Worm (Caenorhabditis elegans) whole organism, mixed stage, embryonic: ENCODE data around the gene K02E10.6.

Experiments used
- M03D4.4 ChIP-seq: sonication (generic microtip); optimal IDR thresholded peaks from 2 replicates; lab custom pipeline; 2017; ENCODE audit warnings: mild to moderate bottlenecking, missing genetic modification characterization, missing compliant biosample characterization
- bed-3 ChIP-seq: fragments of 200-800 bp; sonication (Bioruptor generic); optimal IDR thresholded peaks from 3 replicates; lab custom pipeline; 2018; ENCODE audit warnings: mild to moderate bottlenecking, missing genetic modification characterization, moderate library complexity, missing compliant biosample characterization
- blmp-1 ChIP-seq: fragments of 150-350 bp; optimal IDR thresholded peaks from 2 replicates; lab custom pipeline; 2014; ENCODE audit warnings: missing biosample characterization, missing genetic modification characterization
- ceh-39 ChIP-seq: fragments of 150-350 bp; optimal IDR thresholded peaks from 2 replicates; lab custom pipeline; 2014; ENCODE audit warnings: missing biosample characterization, missing genetic modification characterization
- ceh-43 ChIP-seq: fragments of 200-800 bp; sonication (Bioruptor generic); optimal IDR thresholded peaks from 2 replicates; lab custom pipeline; 2018; ENCODE audit warnings: mild to moderate bottlenecking, missing genetic modification characterization, moderate library complexity, missing compliant biosample characterization
- ceh-83 ChIP-seq: fragments of 200-800 bp; sonication (Bioruptor generic); optimal IDR thresholded peaks from 2 replicates; lab custom pipeline; 2018; ENCODE audit warnings: mild to moderate bottlenecking, missing genetic modification characterization, missing compliant biosample characterization
- ces-1 ChIP-seq: fragments of 150-350 bp; optimal IDR thresholded peaks from 2 replicates; lab custom pipeline; 2014; ENCODE audit warnings: missing biosample characterization, missing genetic modification reagents, missing genetic modification characterization
- cnd-1 ChIP-seq: fragments of 200-800 bp; sonication (Bioruptor generic); optimal IDR thresholded peaks from 2 replicates; lab custom pipeline; 2018; ENCODE audit warnings: mild to moderate bottlenecking, missing genetic modification characterization, missing compliant biosample characterization
- drap-1 ChIP-seq: fragments of 200-800 bp; sonication (Bioruptor generic); optimal IDR thresholded peaks from 3 replicates; lab custom pipeline; 2018; ENCODE audit warnings: mild to moderate bottlenecking, missing genetic modification characterization, missing compliant biosample characterization
- elt-1 ChIP-seq: sonication (generic microtip); optimal IDR thresholded peaks from 2 replicates; lab custom pipeline; 2017; ENCODE audit warnings: missing genetic modification characterization, mild to moderate bottlenecking, missing compliant biosample characterization, antibody characterized with exemption, moderate library complexity, borderline replicate concordance; ENCODE audit not compliant: insufficient read depth
- elt-3 ChIP-seq: fragments of 150-350 bp; optimal IDR thresholded peaks from 2 replicates; lab custom pipeline; 2014; ENCODE audit warnings: missing biosample characterization, missing genetic modification characterization
- flh-1 ChIP-seq: fragments of 200-800 bp; sonication (Bioruptor generic); optimal IDR thresholded peaks from 2 replicates; lab custom pipeline; 2018; ENCODE audit warnings: mild to moderate bottlenecking, missing genetic modification characterization, moderate library complexity, missing compliant biosample characterization
- ham-2 ChIP-seq: fragments of 200-800 bp; sonication (Bioruptor generic); optimal IDR thresholded peaks from 2 replicates; lab custom pipeline; 2018; ENCODE audit warnings: mild to moderate bottlenecking, missing genetic modification characterization, missing compliant biosample characterization
- hlh-1 ChIP-seq: fragments of 150-350 bp; optimal IDR thresholded peaks from 2 replicates; lab custom pipeline; 2014; ENCODE audit warnings: missing biosample characterization, missing genetic modification reagents, missing genetic modification characterization
- lin-13 ChIP-seq: fragments of 150-350 bp; optimal IDR thresholded peaks from 2 replicates; lab custom pipeline; 2014; ENCODE audit warnings: missing biosample characterization, missing genetic modification characterization
- lin-32 ChIP-seq: fragments of 200-800 bp; sonication (Bioruptor generic); optimal IDR thresholded peaks from 2 replicates; lab custom pipeline; 2018; ENCODE audit warnings: mild to moderate bottlenecking, missing genetic modification characterization, missing compliant biosample characterization
- lsy-2 ChIP-seq: fragments of 150-350 bp; optimal IDR thresholded peaks from 2 replicates; lab custom pipeline; 2014; ENCODE audit warnings: missing biosample characterization, missing genetic modification characterization
- mab-5 ChIP-seq: fragments of 150-350 bp; optimal IDR thresholded peaks from 2 replicates; lab custom pipeline; 2014; ENCODE audit warnings: missing biosample characterization, missing genetic modification characterization
- mep-1 ChIP-seq: fragments of 150-350 bp; optimal IDR thresholded peaks from 2 replicates; lab custom pipeline; 2017; ENCODE audit warnings: missing biosample characterization, missing genetic modification reagents, missing genetic modification characterization, inconsistent platforms
- mls-2 ChIP-seq: sonication (generic microtip); optimal IDR thresholded peaks from 2 replicates; lab custom pipeline; 2016; ENCODE audit warnings: mild to moderate bottlenecking, missing genetic modification characterization, moderate library complexity, missing compliant biosample characterization
- nhr-12 ChIP-seq: fragments of 150-350 bp; optimal IDR thresholded peaks from 2 replicates; lab custom pipeline; 2014; ENCODE audit warnings: missing biosample characterization, missing genetic modification characterization
- nhr-2 ChIP-seq: fragments of 150-350 bp; optimal IDR thresholded peaks from 2 replicates; lab custom pipeline; 2014; ENCODE audit warnings: missing biosample characterization, missing genetic modification characterization
- nhr-237 ChIP-seq: fragments of 150-350 bp; optimal IDR thresholded peaks from 2 replicates; lab custom pipeline; 2014; ENCODE audit warnings: missing biosample characterization, missing genetic modification characterization
- nhr-28 ChIP-seq: fragments of 150-350 bp; optimal IDR thresholded peaks from 2 replicates; lab custom pipeline; 2014; ENCODE audit warnings: missing biosample characterization, missing genetic modification characterization
- nhr-76 ChIP-seq: sonication (generic microtip); optimal IDR thresholded peaks from 2 replicates; lab custom pipeline; 2017; ENCODE audit warnings: missing biosample characterization, missing genetic modification characterization
- pha-4 ChIP-seq: fragments of 150-350 bp; optimal IDR thresholded peaks from 2 replicates; lab custom pipeline; 2018; ENCODE audit warnings: missing biosample characterization, missing genetic modification reagents, missing genetic modification characterization
- sem-2 ChIP-seq: fragments of 200-800 bp; sonication (Bioruptor generic); optimal IDR thresholded peaks from 2 replicates; lab custom pipeline; 2018; ENCODE audit warnings: mild to moderate bottlenecking, missing genetic modification characterization, missing compliant biosample characterization
- snpc-4 ChIP-seq: fragments of 150-350 bp; optimal IDR thresholded peaks from 2 replicates; lab custom pipeline; 2014; ENCODE audit warnings: missing biosample characterization, missing genetic modification characterization
- sptf-1 ChIP-seq: sonication (generic microtip); optimal IDR thresholded peaks from 2 replicates; lab custom pipeline; 2017; ENCODE audit warnings: mild to moderate bottlenecking, missing genetic modification characterization, moderate library complexity, missing compliant biosample characterization
- tbx-8 ChIP-seq: fragments of 200-800 bp; sonication (Bioruptor generic); optimal IDR thresholded peaks from 2 replicates; lab custom pipeline; 2018; ENCODE audit warnings: mild to moderate bottlenecking, missing genetic modification characterization, moderate library complexity, missing compliant biosample characterization
- unc-120 ChIP-seq: sonication (generic microtip); optimal IDR thresholded peaks from 2 replicates; lab custom pipeline; 2017; ENCODE audit warnings: missing genetic modification characterization, missing compliant biosample characterization; ENCODE audit not compliant: poor library complexity, severe bottlenecking
- unc-39 ChIP-seq: fragments of 150-350 bp; optimal IDR thresholded peaks from 2 replicates; lab custom pipeline; 2014; ENCODE audit warnings: missing biosample characterization, missing genetic modification characterization
- unc-62 ChIP-seq: fragments of 150-350 bp; optimal IDR thresholded peaks from 2 replicates; lab custom pipeline; 2014; ENCODE audit warnings: missing biosample characterization, missing genetic modification reagents, missing genetic modification characterization
- zip-8 ChIP-seq: fragments of 150-350 bp; optimal IDR thresholded peaks from 2 replicates; lab custom pipeline; 2014; ENCODE audit warnings: missing biosample characterization, missing genetic modification characterization
- ztf-11 ChIP-seq: fragments of 150-350 bp; optimal IDR thresholded peaks from 2 replicates; lab custom pipeline; 2014; ENCODE audit warnings: missing biosample characterization, missing genetic modification characterization

Gene K02E10.6

ce11 chrX:2495865-2496314, 13.3 kb upstream of the K02E10.6 start, which contains the start of gene rabr-1:
TSS of gene rabr-1 (plus strand) at chrX:2496180.
- TF ChIP-seq flh-1 = no peak
- no peak for TF ChIP-seq mab-5 (tag; lab: Kevin White, UChicago)
- TF ChIP-seq ham-2 (GFP tag; lab: Kevin White, UChicago) = peak; percentile 68
- no peak for TF ChIP-seq ceh-39 (tag; lab: Kevin White, UChicago)
- peak; percentile 30 for TF ChIP-seq M03D4.4 (tag; lab: Kevin White, UChicago)
- TF ChIP-seq sem-2 = no peak
- TF ChIP-seq cnd-1 = no peak
- no peak for TF ChIP-seq hlh-1 (tag; lab: Kevin White, UChicago)
- TF ChIP-seq nhr-12 (tag; lab: Kevin White, UChicago) = no peak
- TF ChIP-seq ztf-11 (tag; lab: Kevin White, UChicago) = no peak
- TF ChIP-seq nhr-2 (tag; lab: Kevin White, UChicago) = peak; percentile 46
- no peak for TF ChIP-seq ceh-83 (GFP tag; lab: Kevin White, UChicago)
- TF ChIP-seq nhr-28 (tag; lab: Kevin White, UChicago) = no peak
- peak; percentile 39 for TF ChIP-seq unc-120 (tag; lab: Kevin White, UChicago)
- TF ChIP-seq unc-62 (GFP tag; lab: Kevin White, UChicago) = peak; percentile 56
- no peak for TF ChIP-seq sptf-1
- TF ChIP-seq drap-1 (GFP tag; lab: Kevin White, UChicago) = no peak
- TF ChIP-seq ces-1 (GFP tag; lab: Kevin White, UChicago) = no peak
- no peak for TF ChIP-seq tbx-8 (GFP tag; lab: Kevin White, UChicago)
- TF ChIP-seq lin-32 (GFP tag; lab: Kevin White, UChicago) = no peak
- peak; percentile 55 for TF ChIP-seq mls-2
- peak; percentile 24 for TF ChIP-seq lin-13 (tag; lab: Kevin White, UChicago)
- TF ChIP-seq pha-4 (tag; lab: Kevin White, UChicago) = peak; percentile 42
- no peak for TF ChIP-seq zip-8
- no peak for TF ChIP-seq snpc-4
- no peak for TF ChIP-seq ceh-43
- TF ChIP-seq nhr-76 = no peak
- TF ChIP-seq elt-1 = no peak
- TF ChIP-seq mep-1 = no peak
- no peak for TF ChIP-seq lsy-2
- no peak for TF ChIP-seq elt-3
- no peak for TF ChIP-seq bed-3 (GFP tag; lab: Kevin White, UChicago)
- peak; percentile 51 for TF ChIP-seq blmp-1 (tag; lab: Kevin White, UChicago)
- TF ChIP-seq unc-39 (tag; lab: Kevin White, UChicago) = no peak
- no peak for TF ChIP-seq nhr-237 (tag; lab: Kevin White, UChicago)

- TF ChIP-seq elt-1 = no peak
- peak; percentile 36 for TF ChIP-seq ces-1 (GFP tag; lab: Kevin White, UChicago)
Observed at ce11 chrX:2494296-2494695, 11.7 kb upstream of the K02E10.6 start.

- TF ChIP-seq ham-2 (GFP tag; lab: Kevin White, UChicago) = no peak
- no peak for TF ChIP-seq sptf-1
- no peak for TF ChIP-seq pha-4 (tag; lab: Kevin White, UChicago)
- no peak for TF ChIP-seq hlh-1 (tag; lab: Kevin White, UChicago)
- no peak for TF ChIP-seq tbx-8 (GFP tag; lab: Kevin White, UChicago)
- TF ChIP-seq unc-120 (tag; lab: Kevin White, UChicago) = no peak
- TF ChIP-seq sem-2 = no peak
- TF ChIP-seq ceh-83 (GFP tag; lab: Kevin White, UChicago) = no peak
- TF ChIP-seq unc-62 (GFP tag; lab: Kevin White, UChicago) = no peak
- TF ChIP-seq elt-1 = no peak
- TF ChIP-seq unc-39 (tag; lab: Kevin White, UChicago) = no peak
- TF ChIP-seq lin-13 (tag; lab: Kevin White, UChicago) = no peak
Observed at ce11 chrX:2493586-2494175, 11.1 kb upstream of the K02E10.6 start.
